Worm (Caenorhabditis elegans) whole organism, mixed stage, embryonic: ENCODE measurements around the gene nspb-8.

ENCODE experiments used
- M03D4.4 ChIP-seq: sonication (generic microtip); optimal IDR thresholded peaks from 2 replicates; lab custom pipeline; 2017; ENCODE audit warnings: mild to moderate bottlenecking, missing genetic modification characterization, missing compliant biosample characterization
- blmp-1 ChIP-seq: fragments of 150-350 bp; optimal IDR thresholded peaks from 2 replicates; lab custom pipeline; 2014; ENCODE audit warnings: missing biosample characterization, missing genetic modification characterization
- ceh-39 ChIP-seq: fragments of 150-350 bp; optimal IDR thresholded peaks from 2 replicates; lab custom pipeline; 2014; ENCODE audit warnings: missing biosample characterization, missing genetic modification characterization
- ceh-43 ChIP-seq: fragments of 200-800 bp; sonication (Bioruptor generic); optimal IDR thresholded peaks from 2 replicates; lab custom pipeline; 2018; ENCODE audit warnings: mild to moderate bottlenecking, missing genetic modification characterization, moderate library complexity, missing compliant biosample characterization
- ces-1 ChIP-seq: fragments of 150-350 bp; optimal IDR thresholded peaks from 2 replicates; lab custom pipeline; 2014; ENCODE audit warnings: missing biosample characterization, missing genetic modification reagents, missing genetic modification characterization
- cnd-1 ChIP-seq: fragments of 200-800 bp; sonication (Bioruptor generic); optimal IDR thresholded peaks from 2 replicates; lab custom pipeline; 2018; ENCODE audit warnings: mild to moderate bottlenecking, missing genetic modification characterization, missing compliant biosample characterization
- drap-1 ChIP-seq: fragments of 200-800 bp; sonication (Bioruptor generic); optimal IDR thresholded peaks from 3 replicates; lab custom pipeline; 2018; ENCODE audit warnings: mild to moderate bottlenecking, missing genetic modification characterization, missing compliant biosample characterization
- elt-1 ChIP-seq: sonication (generic microtip); optimal IDR thresholded peaks from 2 replicates; lab custom pipeline; 2017; ENCODE audit warnings: missing genetic modification characterization, mild to moderate bottlenecking, missing compliant biosample characterization, antibody characterized with exemption, moderate library complexity, borderline replicate concordance; ENCODE audit not compliant: insufficient read depth
- elt-3 ChIP-seq: fragments of 150-350 bp; optimal IDR thresholded peaks from 2 replicates; lab custom pipeline; 2014; ENCODE audit warnings: missing biosample characterization, missing genetic modification characterization
- flh-1 ChIP-seq: fragments of 200-800 bp; sonication (Bioruptor generic); optimal IDR thresholded peaks from 2 replicates; lab custom pipeline; 2018; ENCODE audit warnings: mild to moderate bottlenecking, missing genetic modification characterization, moderate library complexity, missing compliant biosample characterization
- ham-2 ChIP-seq: fragments of 200-800 bp; sonication (Bioruptor generic); optimal IDR thresholded peaks from 2 replicates; lab custom pipeline; 2018; ENCODE audit warnings: mild to moderate bottlenecking, missing genetic modification characterization, missing compliant biosample characterization
- hlh-1 ChIP-seq: fragments of 150-350 bp; optimal IDR thresholded peaks from 2 replicates; lab custom pipeline; 2014; ENCODE audit warnings: missing biosample characterization, missing genetic modification reagents, missing genetic modification characterization
- lin-13 ChIP-seq: fragments of 150-350 bp; optimal IDR thresholded peaks from 2 replicates; lab custom pipeline; 2014; ENCODE audit warnings: missing biosample characterization, missing genetic modification characterization
- lin-32 ChIP-seq: fragments of 200-800 bp; sonication (Bioruptor generic); optimal IDR thresholded peaks from 2 replicates; lab custom pipeline; 2018; ENCODE audit warnings: mild to moderate bottlenecking, missing genetic modification characterization, missing compliant biosample characterization
- lsy-2 ChIP-seq: fragments of 150-350 bp; optimal IDR thresholded peaks from 2 replicates; lab custom pipeline; 2014; ENCODE audit warnings: missing biosample characterization, missing genetic modification characterization
- mab-5 ChIP-seq: fragments of 150-350 bp; optimal IDR thresholded peaks from 2 replicates; lab custom pipeline; 2014; ENCODE audit warnings: missing biosample characterization, missing genetic modification characterization
- mep-1 ChIP-seq: fragments of 150-350 bp; optimal IDR thresholded peaks from 2 replicates; lab custom pipeline; 2017; ENCODE audit warnings: missing biosample characterization, missing genetic modification reagents, missing genetic modification characterization, inconsistent platforms
- mls-2 ChIP-seq: sonication (generic microtip); optimal IDR thresholded peaks from 2 replicates; lab custom pipeline; 2016; ENCODE audit warnings: mild to moderate bottlenecking, missing genetic modification characterization, moderate library complexity, missing compliant biosample characterization
- nhr-12 ChIP-seq: fragments of 150-350 bp; optimal IDR thresholded peaks from 2 replicates; lab custom pipeline; 2014; ENCODE audit warnings: missing biosample characterization, missing genetic modification characterization
- nhr-2 ChIP-seq: fragments of 150-350 bp; optimal IDR thresholded peaks from 2 replicates; lab custom pipeline; 2014; ENCODE audit warnings: missing biosample characterization, missing genetic modification characterization
- nhr-237 ChIP-seq: fragments of 150-350 bp; optimal IDR thresholded peaks from 2 replicates; lab custom pipeline; 2014; ENCODE audit warnings: missing biosample characterization, missing genetic modification characterization
- nhr-28 ChIP-seq: fragments of 150-350 bp; optimal IDR thresholded peaks from 2 replicates; lab custom pipeline; 2014; ENCODE audit warnings: missing biosample characterization, missing genetic modification characterization
- nhr-76 ChIP-seq: sonication (generic microtip); optimal IDR thresholded peaks from 2 replicates; lab custom pipeline; 2017; ENCODE audit warnings: missing biosample characterization, missing genetic modification characterization
- pha-4 ChIP-seq: fragments of 150-350 bp; optimal IDR thresholded peaks from 2 replicates; lab custom pipeline; 2018; ENCODE audit warnings: missing biosample characterization, missing genetic modification reagents, missing genetic modification characterization
- sem-2 ChIP-seq: fragments of 200-800 bp; sonication (Bioruptor generic); optimal IDR thresholded peaks from 2 replicates; lab custom pipeline; 2018; ENCODE audit warnings: mild to moderate bottlenecking, missing genetic modification characterization, missing compliant biosample characterization
- snpc-4 ChIP-seq: fragments of 150-350 bp; optimal IDR thresholded peaks from 2 replicates; lab custom pipeline; 2014; ENCODE audit warnings: missing biosample characterization, missing genetic modification characterization
- sptf-1 ChIP-seq: sonication (generic microtip); optimal IDR thresholded peaks from 2 replicates; lab custom pipeline; 2017; ENCODE audit warnings: mild to moderate bottlenecking, missing genetic modification characterization, moderate library complexity, missing compliant biosample characterization
- tbx-8 ChIP-seq: fragments of 200-800 bp; sonication (Bioruptor generic); optimal IDR thresholded peaks from 2 replicates; lab custom pipeline; 2018; ENCODE audit warnings: mild to moderate bottlenecking, missing genetic modification characterization, moderate library complexity, missing compliant biosample characterization
- unc-120 ChIP-seq: sonication (generic microtip); optimal IDR thresholded peaks from 2 replicates; lab custom pipeline; 2017; ENCODE audit warnings: missing genetic modification characterization, missing compliant biosample characterization; ENCODE audit not compliant: poor library complexity, severe bottlenecking
- unc-39 ChIP-seq: fragments of 150-350 bp; optimal IDR thresholded peaks from 2 replicates; lab custom pipeline; 2014; ENCODE audit warnings: missing biosample characterization, missing genetic modification characterization
- unc-62 ChIP-seq: fragments of 150-350 bp; optimal IDR thresholded peaks from 2 replicates; lab custom pipeline; 2014; ENCODE audit warnings: missing biosample characterization, missing genetic modification reagents, missing genetic modification characterization
- zip-8 ChIP-seq: fragments of 150-350 bp; optimal IDR thresholded peaks from 2 replicates; lab custom pipeline; 2014; ENCODE audit warnings: missing biosample characterization, missing genetic modification characterization

nspb-8 gene

DNA sequence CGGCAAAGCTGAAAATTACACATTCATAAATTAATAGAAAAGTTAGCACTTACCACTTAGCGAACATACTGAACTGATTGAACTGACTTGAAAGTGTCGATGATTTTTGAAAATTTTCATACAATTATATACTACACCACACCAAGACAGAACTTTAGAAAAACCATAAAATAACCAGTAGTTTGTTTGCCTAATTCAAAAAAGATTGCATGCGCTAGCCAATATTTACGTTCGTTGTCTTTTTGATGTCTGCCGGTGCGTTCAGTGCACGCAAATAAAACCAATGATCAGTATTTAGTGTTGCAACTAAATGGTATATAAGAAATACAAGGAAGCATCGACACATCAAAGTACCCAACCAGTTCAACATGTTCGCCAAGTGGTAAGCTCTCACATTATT, at the start of gene nspb-8, which contains the start of gene nspb-9:
Gene nspb-8, minus strand, starts transcription at position 101 of the 400 bp plus-strand sequence.
Gene nspb-9, plus strand, starts transcription at position 311 of the 400 bp plus-strand sequence.
- TF ChIP-seq mab-5 (no peak), drap-1 (GFP tag; lab: Kevin White, UChicago) (no peak), nhr-2 (no peak), M03D4.4 (tag; lab: Kevin White, UChicago) (no peak), hlh-1 (tag; lab: Kevin White, UChicago) (no peak), nhr-76 (tag; lab: Kevin White, UChicago) (no peak), blmp-1 (tag; lab: Kevin White, UChicago) (no peak), sem-2 (GFP tag; lab: Kevin White, UChicago) (no peak), ceh-39 (no peak), unc-120 (no peak), nhr-28 (no peak), mls-2 (tag; lab: Kevin White, UChicago) (no peak), lin-13 (no peak), flh-1 (GFP tag; lab: Kevin White, UChicago) (no peak), ham-2 (GFP tag; lab: Kevin White, UChicago) (no peak), cnd-1 (no peak)

DNA sequence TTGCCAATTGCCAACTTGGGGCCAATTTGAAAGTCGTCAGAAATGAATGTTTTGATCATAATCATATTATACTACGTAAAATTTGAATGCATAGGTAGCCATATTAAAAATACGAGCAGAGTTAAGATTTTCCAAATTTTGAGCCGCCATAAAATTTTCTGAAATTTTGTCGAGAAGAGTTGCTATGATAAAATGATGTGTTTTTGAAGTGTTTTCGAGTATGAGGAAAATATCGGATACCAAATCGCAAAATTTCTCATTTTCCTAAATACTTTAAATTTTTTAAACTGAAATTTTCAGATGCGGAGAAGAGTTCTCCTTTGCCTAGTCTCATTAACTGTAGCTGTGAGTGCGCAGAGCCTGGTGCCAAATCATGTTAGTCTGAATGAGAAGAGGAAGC, 46.9 kb upstream of the nspb-8 start, which contains the start of gene tag-297:
Gene tag-297, plus strand, starts transcription at position 301 of the 400 bp plus-strand sequence.
- no peak for TF ChIP-seq mep-1
- no peak for TF ChIP-seq sem-2 (GFP tag; lab: Kevin White, UChicago)
- TF ChIP-seq M03D4.4 (tag; lab: Kevin White, UChicago): no peak
- no peak for TF ChIP-seq ham-2 (GFP tag; lab: Kevin White, UChicago)
- no peak for TF ChIP-seq nhr-28
- no peak for TF ChIP-seq elt-3 (tag; lab: Kevin White, UChicago)
- TF ChIP-seq ceh-43: no peak
- no peak for TF ChIP-seq unc-39 (tag; lab: Kevin White, UChicago)
- no peak for TF ChIP-seq nhr-237 (tag; lab: Kevin White, UChicago)
- TF ChIP-seq snpc-4: no peak
- TF ChIP-seq lsy-2 (tag; lab: Kevin White, UChicago): no peak
- TF ChIP-seq nhr-12: no peak
- no peak for TF ChIP-seq pha-4 (tag; lab: Kevin White, UChicago)
- no peak for TF ChIP-seq zip-8 (tag; lab: Kevin White, UChicago)
- no peak for TF ChIP-seq unc-120
- no peak for TF ChIP-seq mab-5
- no peak for TF ChIP-seq unc-62 (GFP tag; lab: Kevin White, UChicago)
- no peak for TF ChIP-seq sptf-1 (tag; lab: Kevin White, UChicago)
- TF ChIP-seq cnd-1: no peak
- TF ChIP-seq, all 35 proteins: peak for 0

DNA sequence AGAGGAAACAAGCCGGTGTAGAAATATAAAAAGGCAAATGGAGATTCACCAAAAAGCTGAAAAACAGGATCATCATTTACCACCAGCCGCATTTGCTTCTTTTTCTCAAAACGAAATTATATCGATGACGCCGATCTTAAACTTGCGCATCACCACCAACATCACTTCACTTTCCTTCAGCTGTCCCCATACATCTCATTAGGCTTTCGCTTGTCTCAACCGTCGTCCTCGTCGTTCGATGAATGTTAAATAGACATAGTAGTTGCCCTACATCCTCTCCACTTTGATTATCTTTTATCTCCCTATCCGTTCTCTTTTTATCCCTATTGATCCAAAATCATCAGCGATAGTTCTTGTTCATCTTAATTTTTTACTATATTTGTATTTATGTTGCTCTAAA, 46.4 kb upstream of the nspb-8 start:
- no peak for TF ChIP-seq lin-13
- no peak for TF ChIP-seq drap-1 (GFP tag; lab: Kevin White, UChicago)
- peak; percentile 7 for TF ChIP-seq blmp-1 (tag; lab: Kevin White, UChicago)
- TF ChIP-seq lsy-2 (tag; lab: Kevin White, UChicago): no peak
- TF ChIP-seq hlh-1 (tag; lab: Kevin White, UChicago): no peak
- TF ChIP-seq mab-5: no peak
- TF ChIP-seq unc-62 (GFP tag; lab: Kevin White, UChicago): no peak

DNA sequence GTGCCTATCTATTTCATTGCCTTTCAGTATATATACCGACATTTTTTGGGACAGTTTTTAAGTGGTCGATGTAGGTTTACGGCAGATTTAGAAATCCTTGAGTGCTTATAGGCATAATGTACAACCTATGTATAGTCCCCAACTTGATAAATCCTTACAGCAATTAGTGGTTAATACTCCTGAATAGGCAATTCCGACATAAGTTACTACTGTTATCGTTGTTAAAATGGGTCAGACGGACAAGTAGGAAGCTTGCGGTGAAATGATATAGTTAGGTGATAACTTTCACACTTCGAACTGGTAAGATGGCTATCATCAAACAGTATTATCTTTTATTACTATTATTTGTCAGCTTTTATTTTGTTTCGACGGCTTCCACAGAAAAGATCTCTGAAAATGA, 42.3 kb upstream of the nspb-8 start, which contains the start of gene mltn-10:
Gene mltn-10, plus strand, starts transcription at position 301 of the 400 bp plus-strand sequence.
- no peak for TF ChIP-seq nhr-12
- no peak for TF ChIP-seq lin-32 (GFP tag; lab: Kevin White, UChicago)
- TF ChIP-seq tbx-8 (GFP tag; lab: Kevin White, UChicago): no peak
- TF ChIP-seq snpc-4: no peak
- TF ChIP-seq cnd-1: no peak
- no peak for TF ChIP-seq mab-5
- no peak for TF ChIP-seq ceh-39
- TF ChIP-seq unc-39 (tag; lab: Kevin White, UChicago): no peak
- no peak for TF ChIP-seq ceh-43
- TF ChIP-seq drap-1 (GFP tag; lab: Kevin White, UChicago): no peak
- TF ChIP-seq sem-2 (GFP tag; lab: Kevin White, UChicago): no peak
- TF ChIP-seq nhr-2: no peak
- TF ChIP-seq unc-120: no peak
- TF ChIP-seq pha-4 (tag; lab: Kevin White, UChicago): no peak
- no peak for TF ChIP-seq nhr-76 (tag; lab: Kevin White, UChicago)
- no peak for TF ChIP-seq lsy-2 (tag; lab: Kevin White, UChicago)

DNA sequence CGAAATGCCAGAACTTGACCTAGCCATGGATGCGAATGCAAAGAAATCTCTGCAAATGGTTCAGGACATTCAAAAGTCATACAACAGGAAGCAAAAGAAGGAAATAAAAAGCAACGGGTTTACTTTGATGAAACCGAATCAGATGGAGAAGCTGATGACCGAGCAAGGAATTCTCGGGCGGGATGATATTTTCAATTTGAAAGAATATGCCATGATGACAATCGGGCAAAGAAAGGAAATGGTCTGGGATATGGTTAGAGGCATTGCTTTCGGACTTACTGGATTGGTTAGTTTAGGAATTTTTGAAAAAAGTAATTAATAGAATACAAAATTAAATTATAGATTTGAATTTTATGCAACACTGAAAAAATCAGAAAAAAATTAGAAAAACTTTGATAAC, 40.3 kb upstream of the nspb-8 start:
- TF ChIP-seq hlh-1 (tag; lab: Kevin White, UChicago) (no peak), M03D4.4 (tag; lab: Kevin White, UChicago) (no peak), unc-120 (no peak), nhr-28 (no peak), mls-2 (tag; lab: Kevin White, UChicago) (no peak), ces-1 (no peak), mab-5 (no peak), elt-1 (no peak), sptf-1 (tag; lab: Kevin White, UChicago) (no peak), nhr-76 (tag; lab: Kevin White, UChicago) (no peak)
- TF ChIP-seq, all 35 proteins: peak for 0
